Worm (Caenorhabditis elegans): ENCODE data around the gene metl-2.

DNA sequence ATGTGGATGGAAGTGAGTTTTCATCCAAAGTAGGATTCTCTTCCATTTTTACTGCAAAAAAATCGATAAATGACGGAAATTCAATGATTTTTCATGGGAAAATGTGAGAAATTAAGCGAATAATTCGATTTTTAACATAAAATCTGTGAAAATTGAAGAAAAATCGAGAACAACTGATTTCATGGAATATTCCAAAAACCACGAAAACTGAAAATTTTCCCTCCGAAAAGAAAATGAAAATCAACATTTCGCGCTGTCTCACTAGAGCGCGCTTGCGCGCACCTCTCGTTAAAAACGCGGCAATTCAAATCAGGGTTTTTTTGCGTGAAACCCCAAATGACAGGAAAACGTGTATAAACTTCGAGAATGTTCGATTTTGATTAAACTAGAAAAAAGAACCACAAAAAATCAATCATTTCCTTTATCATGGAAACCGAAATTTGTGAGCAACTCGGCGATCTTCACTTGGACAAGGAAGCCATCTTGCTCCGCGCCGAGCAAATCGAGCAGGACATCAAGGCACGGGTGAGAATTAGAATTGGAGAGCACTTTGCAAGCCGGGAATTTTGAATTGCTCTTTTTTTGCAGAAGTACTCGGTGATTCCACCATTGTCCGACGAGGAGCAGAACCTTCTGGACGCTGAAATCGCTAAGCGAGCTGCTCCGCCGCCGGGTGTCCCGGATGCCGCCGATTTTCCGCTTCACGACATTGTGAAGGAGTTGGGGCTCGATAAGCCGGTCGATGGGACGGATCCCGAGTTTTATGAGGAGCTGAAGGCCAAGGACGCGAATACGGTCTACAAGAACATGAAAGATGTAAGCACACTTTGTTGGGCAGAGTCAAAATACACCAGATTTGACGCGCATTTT is 40.9 kb downstream of the metl-2 start, which contains the start of the genes Y53F4B.9 and Y53F4B.11:
- TF ChIP-seq mdl-1 (tag; optimal IDR thresholded peaks at IDR 0.05) (no peak), ceh-16 (tag; optimal IDR thresholded peaks at IDR 0.05) (no peak), fkh-10 (GFP tag; optimal IDR thresholded peaks at IDR 0.05) (no peak), lin-15B (tag; optimal IDR thresholded peaks at IDR 0.05) (peak; percentile 93), fos-1 (tag; optimal IDR thresholded peaks at IDR 0.05) (no peak), ama-1 (optimal IDR thresholded peaks at IDR 0.05) (peak; percentile 16), nhr-28 (tag; optimal IDR thresholded peaks at IDR 0.05) (no peak), nhr-77 (tag; optimal IDR thresholded peaks at IDR 0.05) (peak; percentile 61), nhr-76 (tag; optimal IDR thresholded peaks at IDR 0.05) (no peak)
